Worm (Caenorhabditis elegans) whole organism, L4 larva: ENCODE data around the gene sre-14.

Source experiments
- ama-1 ChIP-seq: fragments of 150-350 bp; optimal IDR thresholded peaks from 2 replicates; lab custom pipeline; 2014; ENCODE audit warnings: inconsistent platforms, mixed read lengths
- dmd-9 ChIP-seq: fragments of 200-800 bp; sonication (Bioruptor generic); IDR thresholded peaks from 2 replicates; pipeline ENCODE4 v1.3.6; 2022; ENCODE audit warnings: missing genetic modification reagents, missing genetic modification characterization, missing compliant biosample characterization
- jun-1 ChIP-seq: fragments of 150-350 bp; optimal IDR thresholded peaks from 2 replicates; lab custom pipeline; 2014; ENCODE audit warnings: missing biosample characterization, missing genetic modification reagents, missing genetic modification characterization
- mxl-2 ChIP-seq: fragments of 200-800 bp; sonication (Bioruptor generic); conservative IDR thresholded peaks from 2 replicates; pipeline ENCODE4 v1.3.6; 2022; ENCODE audit warnings: missing genetic modification reagents, missing genetic modification characterization, missing compliant biosample characterization
- nhr-237 ChIP-seq: sonication (generic microtip); optimal IDR thresholded peaks from 2 replicates; lab custom pipeline; 2017; ENCODE audit warnings: missing biosample characterization, missing genetic modification characterization
- nhr-77 ChIP-seq: fragments of 150-350 bp; optimal IDR thresholded peaks from 2 replicates; lab custom pipeline; 2014; ENCODE audit warnings: missing biosample characterization, missing genetic modification characterization
- pha-4 ChIP-seq, 2 experiments: fragments of 150-350 bp in 1 of 2; fragments of 200-800 bp in 1 of 2; sonication (Bioruptor generic) in 1 of 2; IDR thresholded peaks in 1 of 2; optimal IDR thresholded peaks in 1 of 2; 2 replicates each; pipeline versions ENCODE4 v1.3.6 to Lab custom; 2014 to 2022; ENCODE audit warnings: missing genetic modification characterization in 2 of 2, missing genetic modification reagents in 2 of 2, missing biosample characterization in 1 of 2, missing compliant biosample characterization in 1 of 2
- rbr-2 ChIP-seq: sonication (generic microtip); optimal IDR thresholded peaks from 2 replicates; lab custom pipeline; 2016; ENCODE audit warnings: missing genotype, missing genetic modification characterization, missing compliant biosample characterization
- ztf-7 ChIP-seq: fragments of 150-350 bp; optimal IDR thresholded peaks from 2 replicates; lab custom pipeline; 2014; ENCODE audit warnings: missing biosample characterization, missing genetic modification characterization

- no peak for TF ChIP-seq mxl-2 (GFP tag; lab: Robert Waterston, UW)
- no peak for TF ChIP-seq rbr-2 (tag; lab: Kevin White, UChicago)
- no peak for TF ChIP-seq nhr-237 (tag; lab: Kevin White, UChicago)
- TF ChIP-seq pha-4 (GFP tag; IDR thresholded peaks at IDR 0.05; lab: Robert Waterston, UW), result no peak
- no peak for TF ChIP-seq pha-4 (tag; optimal IDR thresholded peaks at IDR 0.05; lab: Kevin White, UChicago)
- TF ChIP-seq ama-1 (lab: Kevin White, UChicago), result no peak
- no peak for TF ChIP-seq dmd-9
- no peak for TF ChIP-seq ztf-7 (tag; lab: Kevin White, UChicago)
- no peak for TF ChIP-seq nhr-77
- TF ChIP-seq jun-1, result no peak
Measured at ce11 chrIV:12236011-12236410, 25.2 kb downstream of the sre-14 start, which contains the start of gene sre-16.
